Worm (Caenorhabditis elegans) whole organism, L2 larva: ENCODE results near the gene C51E3.6.

Source experiments
- C34F6.9 ChIP-seq: fragments of 150-350 bp; optimal IDR thresholded peaks from 2 replicates; lab custom pipeline; 2014; ENCODE audit warnings: missing biosample characterization, missing genetic modification characterization
- F13H6.1 ChIP-seq: sonication (generic microtip); optimal IDR thresholded peaks from 2 replicates; lab custom pipeline; 2016; ENCODE audit warnings: missing genetic modification characterization, missing compliant biosample characterization
- R02D3.7 ChIP-seq: fragments of 150-350 bp; optimal IDR thresholded peaks from 2 replicates; lab custom pipeline; 2014; ENCODE audit warnings: missing biosample characterization, missing genetic modification characterization
- ZK546.5 ChIP-seq: sonication (generic microtip); optimal IDR thresholded peaks from 2 replicates; lab custom pipeline; 2017; ENCODE audit warnings: missing biosample characterization, missing genetic modification characterization
- alr-1 ChIP-seq: fragments of 150-350 bp; optimal IDR thresholded peaks from 2 replicates; lab custom pipeline; 2014; ENCODE audit warnings: missing biosample characterization, missing genetic modification characterization
- aly-2 ChIP-seq: fragments of 150-350 bp; optimal IDR thresholded peaks from 2 replicates; lab custom pipeline; 2014; ENCODE audit warnings: missing biosample characterization, missing genetic modification characterization
- ceh-16 ChIP-seq: fragments of 150-350 bp; optimal IDR thresholded peaks from 2 replicates; lab custom pipeline; 2014; ENCODE audit warnings: missing biosample characterization, missing genetic modification characterization
- ceh-82 ChIP-seq: fragments of 150-350 bp; optimal IDR thresholded peaks from 2 replicates; lab custom pipeline; 2014; ENCODE audit warnings: missing biosample characterization, missing genetic modification characterization
- dmd-4 ChIP-seq: sonication (generic microtip); optimal IDR thresholded peaks from 2 replicates; lab custom pipeline; 2017; ENCODE audit warnings: missing biosample characterization, missing genetic modification characterization
- egl-27 ChIP-seq: sonication (generic microtip); optimal IDR thresholded peaks from 3 replicates; lab custom pipeline; 2017; ENCODE audit warnings: missing biosample characterization, missing genetic modification reagents, missing genetic modification characterization
- elt-1 ChIP-seq: fragments of 150-350 bp; optimal IDR thresholded peaks from 2 replicates; lab custom pipeline; 2014; ENCODE audit warnings: missing biosample characterization, missing genetic modification characterization
- elt-3 ChIP-seq: sonication (generic microtip); optimal IDR thresholded peaks from 2 replicates; lab custom pipeline; 2017; ENCODE audit warnings: missing biosample characterization, missing genetic modification characterization
- gmeb-1 ChIP-seq: fragments of 150-350 bp; optimal IDR thresholded peaks from 2 replicates; lab custom pipeline; 2014; ENCODE audit warnings: missing biosample characterization, missing genetic modification characterization
- lin-11 ChIP-seq: fragments of 150-350 bp; sonication (generic microtip); optimal IDR thresholded peaks from 2 replicates; lab custom pipeline; 2014; ENCODE audit warnings: missing biosample characterization, missing genetic modification characterization, inconsistent platforms, mixed read lengths
- lin-13 ChIP-seq: fragments of 150-350 bp; optimal IDR thresholded peaks from 2 replicates; lab custom pipeline; 2014; ENCODE audit warnings: missing biosample characterization, missing genetic modification reagents, missing genetic modification characterization
- lsy-2 ChIP-seq, 2 experiments: fragments of 150-350 bp in 1 of 2; sonication (generic microtip) in 1 of 2; optimal IDR thresholded peaks; 2 replicates each; lab custom pipeline; 2014 to 2017; ENCODE audit warnings: missing biosample characterization in 2 of 2, missing genetic modification characterization in 2 of 2
- mab-5 ChIP-seq: fragments of 150-350 bp; optimal IDR thresholded peaks from 2 replicates; lab custom pipeline; 2014; ENCODE audit warnings: missing biosample characterization, missing genetic modification characterization
- mbf-1 ChIP-seq: sonication (generic microtip); optimal IDR thresholded peaks from 2 replicates; lab custom pipeline; 2017; ENCODE audit warnings: missing biosample characterization, missing genetic modification characterization
- mdl-1 ChIP-seq, 2 experiments: fragments of 150-350 bp in 1 of 2; sonication (generic microtip) in 1 of 2; optimal IDR thresholded peaks; 2 replicates each; lab custom pipeline; 2017; ENCODE audit warnings: missing biosample characterization in 2 of 2, missing genetic modification characterization in 2 of 2
- nhr-10 ChIP-seq: sonication (generic microtip); optimal IDR thresholded peaks from 2 replicates; lab custom pipeline; 2017; ENCODE audit warnings: missing biosample characterization, missing genetic modification characterization
- nhr-12 ChIP-seq: fragments of 150-350 bp; optimal IDR thresholded peaks from 2 replicates; lab custom pipeline; 2014; ENCODE audit warnings: missing biosample characterization, missing genetic modification characterization
- nhr-129 ChIP-seq: fragments of 150-350 bp; optimal IDR thresholded peaks from 2 replicates; lab custom pipeline; 2014; ENCODE audit warnings: missing biosample characterization, missing genetic modification characterization
- nhr-21 ChIP-seq: fragments of 150-350 bp; optimal IDR thresholded peaks from 2 replicates; lab custom pipeline; 2014; ENCODE audit warnings: missing biosample characterization, missing genetic modification characterization
- nhr-23 ChIP-seq: fragments of 150-350 bp; optimal IDR thresholded peaks from 2 replicates; lab custom pipeline; 2014; ENCODE audit warnings: missing biosample characterization, missing genetic modification reagents, missing genetic modification characterization
- nhr-237 ChIP-seq: fragments of 150-350 bp; optimal IDR thresholded peaks from 2 replicates; lab custom pipeline; 2014; ENCODE audit warnings: missing biosample characterization, missing genetic modification characterization
- nhr-25 ChIP-seq: fragments of 150-350 bp; sonication (generic microtip); optimal IDR thresholded peaks from 3 replicates; lab custom pipeline; 2014; ENCODE audit warnings: missing biosample characterization, missing genetic modification characterization
- nhr-6 ChIP-seq: fragments of 150-350 bp; optimal IDR thresholded peaks from 2 replicates; lab custom pipeline; 2014; ENCODE audit warnings: missing biosample characterization, missing genetic modification characterization
- nhr-77 ChIP-seq: fragments of 150-350 bp; optimal IDR thresholded peaks from 2 replicates; lab custom pipeline; 2014; ENCODE audit warnings: missing biosample characterization, missing genetic modification characterization
- peb-1 ChIP-seq: fragments of 150-350 bp; optimal IDR thresholded peaks from 2 replicates; lab custom pipeline; 2014; ENCODE audit warnings: missing biosample characterization, missing genetic modification characterization
- sem-4 ChIP-seq: fragments of 150-350 bp; optimal IDR thresholded peaks from 2 replicates; lab custom pipeline; 2014; ENCODE audit warnings: missing biosample characterization, missing genetic modification reagents, missing genetic modification characterization
- sma-3 ChIP-seq: sonication (generic microtip); optimal IDR thresholded peaks from 2 replicates; lab custom pipeline; 2016; ENCODE audit warnings: missing genetic modification reagents, missing genetic modification characterization, missing compliant biosample characterization
- sma-9 ChIP-seq, 2 experiments: fragments of 150-350 bp in 1 of 2; sonication (generic microtip) in 1 of 2; optimal IDR thresholded peaks; 2 replicates each; lab custom pipeline; 2014 to 2016; ENCODE audit warnings: missing genetic modification characterization in 2 of 2, mild to moderate bottlenecking in 1 of 2, missing biosample characterization in 1 of 2, missing compliant biosample characterization in 1 of 2, missing genetic modification reagents in 1 of 2, moderate library complexity in 1 of 2
- snpc-4 ChIP-seq: fragments of 150-350 bp; optimal IDR thresholded peaks from 2 replicates; lab custom pipeline; 2014; ENCODE audit warnings: missing biosample characterization, missing genetic modification characterization
- unc-39 ChIP-seq: fragments of 150-350 bp; optimal IDR thresholded peaks from 2 replicates; lab custom pipeline; 2014; ENCODE audit warnings: missing biosample characterization, missing genetic modification characterization
- unc-55 ChIP-seq: fragments of 150-350 bp; sonication (generic microtip); optimal IDR thresholded peaks from 3 replicates; lab custom pipeline; 2014; ENCODE audit warnings: missing biosample characterization, missing genetic modification reagents, missing genetic modification characterization
- zag-1 ChIP-seq: fragments of 150-350 bp; optimal IDR thresholded peaks from 2 replicates; lab custom pipeline; 2014; ENCODE audit warnings: missing biosample characterization, missing genetic modification characterization
- ztf-1 ChIP-seq: fragments of 200-800 bp; sonication (Bioruptor generic); conservative IDR thresholded peaks from 2 replicates; pipeline ENCODE4 v1.3.6; 2022; ENCODE audit warnings: missing genetic modification characterization, missing compliant biosample characterization
- ztf-11 ChIP-seq: sonication (generic microtip); optimal IDR thresholded peaks from 2 replicates; lab custom pipeline; 2017; ENCODE audit warnings: missing biosample characterization, missing genetic modification characterization
- ztf-4 ChIP-seq: fragments of 150-350 bp; optimal IDR thresholded peaks from 2 replicates; lab custom pipeline; 2014; ENCODE audit warnings: missing biosample characterization, missing genetic modification characterization

The C51E3.6 gene

DNA sequence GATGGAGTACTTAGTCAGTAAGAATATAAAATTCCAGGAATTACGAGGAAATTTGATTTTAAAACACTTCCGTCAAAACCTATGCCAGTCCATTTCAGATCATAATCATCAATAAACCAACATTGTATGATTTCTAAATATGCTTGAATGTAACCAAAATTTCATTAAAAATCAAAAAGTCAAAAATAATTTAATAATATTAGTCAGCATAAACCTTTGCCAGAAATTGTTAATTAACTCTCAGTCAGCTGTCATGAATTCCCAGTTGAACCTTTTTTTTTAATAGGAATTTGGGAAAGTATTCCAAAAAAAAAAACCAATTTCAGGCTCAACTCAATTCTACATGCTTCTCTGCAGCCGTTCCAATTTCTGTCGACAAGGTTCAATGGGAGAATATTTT, 17.9 kb downstream of the C51E3.6 start, which contains the start of gene srsx-26:
Gene srsx-26, plus strand, starts transcription at position 301 of the 400 bp plus-strand sequence.
- TF ChIP-seq nhr-23 (tag; lab: Kevin White, UChicago) = no peak
- TF ChIP-seq lin-13 = no peak
- no peak for TF ChIP-seq sem-4 (tag; lab: Kevin White, UChicago)
- no peak for TF ChIP-seq elt-3 (tag; lab: Kevin White, UChicago)
- no peak for TF ChIP-seq ceh-82 (tag; lab: Kevin White, UChicago)
- TF ChIP-seq egl-27 = no peak
- no peak for TF ChIP-seq R02D3.7
- no peak for TF ChIP-seq nhr-25 (tag; lab: Kevin White, UChicago)
- TF ChIP-seq mdl-1 (tag; optimal IDR thresholded peaks at IDR 0.05; lab: Kevin White, UChicago) = no peak
- no peak for TF ChIP-seq ZK546.5
- TF ChIP-seq nhr-10 = no peak
- TF ChIP-seq unc-39 (tag; lab: Kevin White, UChicago) = no peak
- TF ChIP-seq aly-2 = no peak
- no peak for TF ChIP-seq elt-1 (tag; lab: Kevin White, UChicago)
- TF ChIP-seq C34F6.9 (tag; lab: Kevin White, UChicago) = no peak

DNA sequence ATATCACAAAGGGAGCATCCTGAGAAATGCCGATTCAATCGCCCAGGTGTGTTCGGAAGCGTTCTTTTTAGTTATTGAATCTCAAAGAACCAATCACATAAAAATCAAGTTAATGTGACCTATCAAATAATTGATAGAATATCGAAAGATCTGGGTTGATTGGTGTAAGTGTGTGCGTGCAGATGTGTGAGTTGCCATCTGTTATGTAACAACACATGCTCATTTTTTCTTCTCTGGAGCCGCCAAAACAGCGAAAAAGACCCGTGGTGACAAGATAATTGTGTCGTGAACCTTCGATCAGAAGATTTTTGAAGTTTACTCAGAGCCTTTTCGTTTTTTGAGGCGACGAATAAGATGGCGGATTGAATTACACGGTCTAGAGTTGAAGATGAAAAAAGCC, 19.5 kb downstream of the C51E3.6 start:
- no peak for TF ChIP-seq ceh-16 (tag; lab: Kevin White, UChicago)
- TF ChIP-seq sem-4 (tag; lab: Kevin White, UChicago) = peak; percentile 35
- TF ChIP-seq zag-1 (tag; lab: Kevin White, UChicago) = no peak
- TF ChIP-seq C34F6.9 (tag; lab: Kevin White, UChicago) = peak; percentile 37
- TF ChIP-seq mab-5 (tag; lab: Kevin White, UChicago) = no peak
- peak in 1 of 2 experiments; percentile 12 for TF ChIP-seq lsy-2 (tag; optimal IDR thresholded peaks at IDR 0.05; lab: Kevin White, UChicago)
- TF ChIP-seq sma-9 (GFP tag; optimal IDR thresholded peaks at IDR 0.05; lab: Kevin White, UChicago) = peak; percentile 40
- no peak for TF ChIP-seq sma-9 (tag; optimal IDR thresholded peaks at IDR 0.05; lab: Kevin White, UChicago)
- TF ChIP-seq ztf-11 = no peak
- TF ChIP-seq F13H6.1 = peak; percentile 56
- TF ChIP-seq nhr-21 = no peak
- no peak for TF ChIP-seq unc-55 (GFP tag; lab: Kevin White, UChicago)
- TF ChIP-seq lin-11 (tag; lab: Kevin White, UChicago) = no peak
- no peak for TF ChIP-seq alr-1 (tag; lab: Kevin White, UChicago)
- no peak for TF ChIP-seq gmeb-1 (tag; lab: Kevin White, UChicago)
- TF ChIP-seq sma-3 (GFP tag; lab: Kevin White, UChicago) = no peak
- no peak for TF ChIP-seq ztf-4 (tag; lab: Kevin White, UChicago)
- no peak for TF ChIP-seq ZK546.5
- no peak for TF ChIP-seq nhr-25 (tag; lab: Kevin White, UChicago)
- no peak for TF ChIP-seq mbf-1 (tag; lab: Kevin White, UChicago)
- TF ChIP-seq dmd-4 (tag; lab: Kevin White, UChicago) = no peak
- TF ChIP-seq nhr-23 (tag; lab: Kevin White, UChicago) = no peak
- TF ChIP-seq nhr-237 = no peak
- no peak for TF ChIP-seq R02D3.7
- peak; percentile 71 for TF ChIP-seq nhr-129 (tag; lab: Kevin White, UChicago)
- no peak for TF ChIP-seq peb-1

ce11 chrV:10145653-10146052, 20.6 kb downstream of the C51E3.6 start, which contains the start of gene C51E3.9:
TSS of gene C51E3.9 (plus strand) at chrV:10145953.
- TF ChIP-seq lin-11 (tag; lab: Kevin White, UChicago) = no peak
- TF ChIP-seq mbf-1 (tag; lab: Kevin White, UChicago) = no peak
- no peak for TF ChIP-seq nhr-12 (tag; lab: Kevin White, UChicago)
- TF ChIP-seq nhr-129 (tag; lab: Kevin White, UChicago) = peak; percentile 31
- TF ChIP-seq lsy-2 (tag; optimal IDR thresholded peaks at IDR 0.05; lab: Kevin White, UChicago) = no peak
- no peak for TF ChIP-seq peb-1
- no peak for TF ChIP-seq ceh-16 (tag; lab: Kevin White, UChicago)

ce11 chrV:10134077-10134693, 32.1 kb downstream of the C51E3.6 start, which contains the start of the genes C08B6.18, wdr-20 and C08B6.8:
TSS of gene C08B6.18 (minus strand) at chrV:10134127.
TSS of gene wdr-20 (minus strand) at chrV:10134158.
TSS of gene C08B6.8 (plus strand) at chrV:10134643.
- TF ChIP-seq nhr-77 (tag; lab: Kevin White, UChicago) (no peak), nhr-237 (no peak), ztf-1 (GFP tag; lab: Robert Waterston, UW) (no peak), snpc-4 (peak; percentile 65), lin-13 (peak; percentile 47), nhr-6 (tag; lab: Kevin White, UChicago) (no peak), unc-55 (GFP tag; lab: Kevin White, UChicago) (peak; percentile 51), ztf-4 (tag; lab: Kevin White, UChicago) (no peak), aly-2 (no peak), unc-39 (tag; lab: Kevin White, UChicago) (no peak), nhr-129 (tag; lab: Kevin White, UChicago) (peak; percentile 14), lsy-2 (tag; optimal IDR thresholded peaks at IDR 0.05; lab: Kevin White, UChicago) (peak in 1 of 2 experiments; percentile 38), F13H6.1 (no peak), C34F6.9 (tag; lab: Kevin White, UChicago) (peak; percentile 55)
